Worm (Caenorhabditis elegans): ENCODE results near the gene C44C1.6.
A peak's percentile ranks its signal among the peaks of the same experiment; 100 is the strongest.

The C44C1.6 gene

ce11 chrX:974499-975235 lies 4.6 kb upstream of the C44C1.6 start, which contains the start of gene vps-45:
TSS of gene vps-45 (minus strand) at chrX:974848.
- TF ChIP-seq ham-2 (GFP tag; optimal IDR thresholded peaks at IDR 0.05): peak; percentile 37
- peak; percentile 32 for TF ChIP-seq lsy-2 (tag; optimal IDR thresholded peaks at IDR 0.05)
- TF ChIP-seq sem-2 (GFP tag; optimal IDR thresholded peaks at IDR 0.05): no peak
- peak; percentile 26 for TF ChIP-seq lin-32 (GFP tag; optimal IDR thresholded peaks at IDR 0.05)
- no peak for TF ChIP-seq nhr-2 (tag; optimal IDR thresholded peaks at IDR 0.05)
- peak; percentile 16 for TF ChIP-seq mls-2 (tag; optimal IDR thresholded peaks at IDR 0.05)
- peak; percentile 8 for TF ChIP-seq unc-120 (tag; optimal IDR thresholded peaks at IDR 0.05; ENCODE audit: poor library complexity, severe bottlenecking)
- TF ChIP-seq ces-1 (GFP tag; optimal IDR thresholded peaks at IDR 0.05): peak; percentile 44

ce11 chrX:963171-963570 lies 6.9 kb downstream of the C44C1.6 start, which contains the start of gene ncs-1:
TSS of gene ncs-1 (minus strand) at chrX:963271.
- TF ChIP-seq mab-5 (tag; optimal IDR thresholded peaks at IDR 0.05) (no peak), unc-62 (GFP tag; optimal IDR thresholded peaks at IDR 0.05) (no peak), lin-32 (GFP tag; optimal IDR thresholded peaks at IDR 0.05) (no peak), unc-39 (tag; optimal IDR thresholded peaks at IDR 0.05) (no peak), drap-1 (GFP tag; optimal IDR thresholded peaks at IDR 0.05) (no peak), tbx-8 (GFP tag; optimal IDR thresholded peaks at IDR 0.05) (no peak), mls-2 (tag; optimal IDR thresholded peaks at IDR 0.05) (no peak), nhr-28 (tag; optimal IDR thresholded peaks at IDR 0.05) (no peak), ces-1 (GFP tag; optimal IDR thresholded peaks at IDR 0.05) (no peak), unc-120 (tag; optimal IDR thresholded peaks at IDR 0.05; ENCODE audit: poor library complexity, severe bottlenecking) (no peak), nhr-76 (tag; optimal IDR thresholded peaks at IDR 0.05) (no peak), pha-4 (tag; optimal IDR thresholded peaks at IDR 0.05) (no peak), ceh-39 (tag; optimal IDR thresholded peaks at IDR 0.05) (no peak), bed-3 (GFP tag; optimal IDR thresholded peaks at IDR 0.05) (no peak)

- TF ChIP-seq bed-3 (GFP tag; optimal IDR thresholded peaks at IDR 0.05) (no peak), lin-13 (tag; optimal IDR thresholded peaks at IDR 0.05) (no peak), mep-1 (tag; optimal IDR thresholded peaks at IDR 0.05) (no peak), ztf-11 (tag; optimal IDR thresholded peaks at IDR 0.05) (no peak), lin-32 (GFP tag; optimal IDR thresholded peaks at IDR 0.05) (no peak), sem-2 (GFP tag; optimal IDR thresholded peaks at IDR 0.05) (no peak), flh-1 (GFP tag; optimal IDR thresholded peaks at IDR 0.05) (no peak), nhr-28 (tag; optimal IDR thresholded peaks at IDR 0.05) (no peak), lsy-2 (tag; optimal IDR thresholded peaks at IDR 0.05) (no peak), ceh-43 (GFP tag; optimal IDR thresholded peaks at IDR 0.05) (no peak), nhr-12 (tag; optimal IDR thresholded peaks at IDR 0.05) (no peak), elt-1 (tag; optimal IDR thresholded peaks at IDR 0.05; ENCODE audit: borderline replicate concordance, insufficient read depth) (no peak), unc-120 (tag; optimal IDR thresholded peaks at IDR 0.05; ENCODE audit: poor library complexity, severe bottlenecking) (no peak), pha-4 (tag; optimal IDR thresholded peaks at IDR 0.05) (no peak), snpc-4 (tag; optimal IDR thresholded peaks at IDR 0.05) (no peak), hlh-1 (tag; optimal IDR thresholded peaks at IDR 0.05) (no peak), drap-1 (GFP tag; optimal IDR thresholded peaks at IDR 0.05) (no peak), unc-62 (GFP tag; optimal IDR thresholded peaks at IDR 0.05) (no peak)
Measured at ce11 chrX:960139-960538, 9.9 kb downstream of the C44C1.6 start.

- TF ChIP-seq snpc-4 (tag; optimal IDR thresholded peaks at IDR 0.05) (no peak), sem-2 (GFP tag; optimal IDR thresholded peaks at IDR 0.05) (no peak), elt-1 (tag; optimal IDR thresholded peaks at IDR 0.05; ENCODE audit: borderline replicate concordance, insufficient read depth) (no peak), mls-2 (tag; optimal IDR thresholded peaks at IDR 0.05) (no peak), mep-1 (tag; optimal IDR thresholded peaks at IDR 0.05) (no peak), mab-5 (tag; optimal IDR thresholded peaks at IDR 0.05) (no peak), bed-3 (GFP tag; optimal IDR thresholded peaks at IDR 0.05) (no peak), ceh-83 (GFP tag; optimal IDR thresholded peaks at IDR 0.05) (no peak), blmp-1 (tag; optimal IDR thresholded peaks at IDR 0.05) (no peak), zip-8 (tag; optimal IDR thresholded peaks at IDR 0.05) (no peak), lin-32 (GFP tag; optimal IDR thresholded peaks at IDR 0.05) (no peak), elt-3 (tag; optimal IDR thresholded peaks at IDR 0.05) (no peak), sptf-1 (tag; optimal IDR thresholded peaks at IDR 0.05) (no peak)
Measured at ce11 chrX:957581-957980, 12.5 kb downstream of the C44C1.6 start, which contains the start of gene chil-10. TSS of gene chil-10 (plus strand) at chrX:957881.

Measured in whole organism, mixed stage, embryonic.